Fruit fly (Drosophila melanogaster): ENCODE data around the gene Pc.

DNA sequence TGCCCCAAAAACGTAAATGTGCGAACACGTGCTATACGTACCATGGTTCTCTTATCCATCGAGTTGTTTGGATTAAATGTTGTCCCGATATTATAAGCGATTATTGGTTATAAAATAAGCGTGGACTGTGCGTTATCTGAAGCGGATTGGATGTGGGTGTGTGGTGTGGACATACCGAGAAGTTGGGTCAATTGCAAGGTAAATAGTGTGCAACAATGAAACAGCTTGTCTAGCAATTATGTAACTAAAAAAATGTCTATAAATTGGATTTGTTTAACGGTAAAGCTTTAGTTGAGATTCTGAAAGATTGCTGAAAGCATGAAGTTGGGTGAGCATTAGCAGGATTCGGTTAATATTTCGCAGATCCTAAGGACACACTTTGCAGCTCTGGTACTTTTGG is 60.1 kb downstream of the Pc start, which contains the start of gene CG43218:
- TF ChIP-seq achi (GFP tag; optimal IDR thresholded peaks at IDR 0.05) (no peak), Blimp-1 (GFP tag; optimal IDR thresholded peaks at IDR 0.05) (no peak), Gug (GFP tag; IDR thresholded peaks at IDR 0.05) (no peak), CG8319 (GFP tag; optimal IDR thresholded peaks at IDR 0.05) (no peak), Sox102F (GFP tag; optimal IDR thresholded peaks at IDR 0.05) (no peak), Smox (GFP tag; optimal IDR thresholded peaks at IDR 0.05) (no peak), CG8632 (GFP tag; optimal IDR thresholded peaks at IDR 0.05) (no peak), dsx (GFP tag; optimal IDR thresholded peaks at IDR 0.05; ENCODE audit: poor library complexity, severe bottlenecking) (peak; percentile 45), CG6854 (GFP tag; optimal IDR thresholded peaks at IDR 0.05) (no peak), fkh (GFP tag; optimal IDR thresholded peaks at IDR 0.05) (no peak), esn (GFP tag; optimal IDR thresholded peaks at IDR 0.05) (no peak), CG11294 (GFP tag; IDR thresholded peaks at IDR 0.05) (no peak), net (GFP tag; optimal IDR thresholded peaks at IDR 0.05) (no peak), OdsH (GFP tag; optimal IDR thresholded peaks at IDR 0.05) (no peak)
